Fruit fly (Drosophila melanogaster) whole organism, embryonic: ENCODE measurements around the gene sdt.
A peak's percentile ranks its signal among the peaks of the same experiment; 100 is the strongest.

ENCODE experiments used
- Bdp1 ChIP-seq: fragments of 200-800 bp; sonication (Bioruptor generic); optimal IDR thresholded peaks from 3 replicates; lab custom pipeline; 2016; ENCODE audit warnings: missing biosample characterization, missing genetic modification characterization
- Bteb2 ChIP-seq: fragments of 200-800 bp; sonication (Bioruptor generic); optimal IDR thresholded peaks from 2 replicates; lab custom pipeline; 2016; ENCODE audit warnings: missing biosample characterization, missing genetic modification characterization
- CG10147 ChIP-seq: fragments of 200-800 bp; sonication (Bioruptor generic); optimal IDR thresholded peaks from 2 replicates; lab custom pipeline; 2019; ENCODE audit warnings: missing biosample characterization, mild to moderate bottlenecking, missing genetic modification characterization, moderate library complexity
- CG1024 ChIP-seq: fragments of 200-800 bp; sonication (Bioruptor generic); IDR thresholded peaks from 2 replicates; pipeline ENCODE4 v1.3.6; 2022; ENCODE audit warnings: missing biosample characterization, missing genetic modification characterization
- CG10543 ChIP-seq: fragments of 200-800 bp; sonication (Bioruptor generic); optimal IDR thresholded peaks from 3 replicates; lab custom pipeline; 2017; ENCODE audit warnings: missing biosample characterization, mild to moderate bottlenecking, missing genetic modification characterization, moderate library complexity
- CG10654 ChIP-seq: fragments of 200-800 bp; sonication (Bioruptor generic); optimal IDR thresholded peaks from 2 replicates; lab custom pipeline; 2016; ENCODE audit warnings: missing biosample characterization, missing genetic modification characterization
- CG11504 ChIP-seq: fragments of 200-800 bp; sonication (Bioruptor generic); optimal IDR thresholded peaks from 3 replicates; lab custom pipeline; 2019; ENCODE audit warnings: missing biosample characterization, mild to moderate bottlenecking, missing genetic modification characterization, moderate library complexity
- CG13894 ChIP-seq: fragments of 200-800 bp; sonication (Bioruptor generic); optimal IDR thresholded peaks from 3 replicates; lab custom pipeline; 2018; ENCODE audit warnings: missing biosample characterization, mild to moderate bottlenecking, missing genetic modification characterization, moderate library complexity
- CG14050 ChIP-seq: fragments of 200-800 bp; sonication (Bioruptor generic); IDR thresholded peaks from 3 replicates; pipeline ENCODE4 v1.3.6; 2022; ENCODE audit warnings: missing biosample characterization, missing genetic modification characterization
- CG14860 ChIP-seq: fragments of 200-800 bp; sonication (Bioruptor generic); IDR thresholded peaks from 3 replicates; pipeline ENCODE4 v1.3.6; 2022; ENCODE audit warnings: missing biosample characterization, missing genetic modification characterization; ENCODE audit not compliant: partially characterized antibody
- CG15269 ChIP-seq: fragments of 200-800 bp; sonication (Bioruptor generic); optimal IDR thresholded peaks from 2 replicates; lab custom pipeline; 2018; ENCODE audit warnings: missing biosample characterization, mild to moderate bottlenecking, missing genetic modification characterization, moderate library complexity
- CG16813 ChIP-seq: fragments of 200-800 bp; sonication (Bioruptor generic); IDR thresholded peaks from 3 replicates; pipeline ENCODE4 v1.3.6; 2022; ENCODE audit warnings: missing biosample characterization, missing genetic modification characterization; ENCODE audit not compliant: partially characterized antibody
- CG16863 ChIP-seq: fragments of 200-800 bp; sonication (Bioruptor generic); optimal IDR thresholded peaks from 3 replicates; lab custom pipeline; 2016; ENCODE audit warnings: missing biosample characterization, missing genetic modification characterization
- CG17359 ChIP-seq: fragments of 200-800 bp; sonication (Bioruptor generic); optimal IDR thresholded peaks from 3 replicates; lab custom pipeline; 2018; ENCODE audit warnings: missing biosample characterization, mild to moderate bottlenecking, missing genetic modification characterization, moderate library complexity
- CG2712 ChIP-seq: fragments of 200-800 bp; optimal IDR thresholded peaks from 3 replicates; lab custom pipeline; 2019; ENCODE audit warnings: missing biosample characterization, mild to moderate bottlenecking, missing genetic modification characterization, moderate library complexity
- CG34224 ChIP-seq: fragments of 200-800 bp; sonication (Bioruptor generic); IDR thresholded peaks from 3 replicates; pipeline ENCODE4 v1.3.6; 2022; ENCODE audit warnings: missing biosample characterization, missing genetic modification characterization; ENCODE audit not compliant: partially characterized antibody
- CG42726 ChIP-seq: fragments of 200-800 bp; sonication (Bioruptor generic); IDR thresholded peaks from 2 replicates; pipeline ENCODE4 v1.3.6; 2022; ENCODE audit warnings: missing biosample characterization, missing genetic modification characterization; ENCODE audit not compliant: partially characterized antibody
- CG6175 ChIP-seq: fragments of 200-800 bp; sonication (Bioruptor generic); IDR thresholded peaks from 3 replicates; pipeline ENCODE4 v1.3.6; 2022; ENCODE audit warnings: missing biosample characterization, missing genetic modification characterization
- CG6854 ChIP-seq: fragments of 200-800 bp; sonication (Bioruptor generic); optimal IDR thresholded peaks from 3 replicates; lab custom pipeline; 2017; ENCODE audit warnings: missing biosample characterization, mild to moderate bottlenecking, missing genetic modification characterization
- CG8290 ChIP-seq, 3 experiments: fragments of 200-800 bp; sonication (Bioruptor generic); optimal IDR thresholded peaks; 2 replicates each; lab custom pipeline; 2016 to 2019; ENCODE audit warnings: missing biosample characterization in 3 of 3, missing genetic modification characterization in 3 of 3, mild to moderate bottlenecking in 2 of 3, moderate library complexity in 1 of 3
- CG8478 ChIP-seq: fragments of >200 bp; optimal IDR thresholded peaks from 2 replicates; lab custom pipeline; 2018
- CTCF ChIP-seq: fragments of 200-800 bp; sonication (Bioruptor generic); optimal IDR thresholded peaks from 2 replicates; lab custom pipeline; 2017; ENCODE audit warnings: missing biosample characterization, mild to moderate bottlenecking, missing genetic modification characterization, moderate library complexity
- Chrac-16 ChIP-seq: fragments of 200-800 bp; sonication (Bioruptor generic); optimal IDR thresholded peaks from 3 replicates; lab custom pipeline; 2016; ENCODE audit warnings: missing biosample characterization, missing genetic modification characterization
- CoRest ChIP-seq: fragments of 200-800 bp; sonication (Bioruptor generic); optimal IDR thresholded peaks from 3 replicates; lab custom pipeline; 2018; ENCODE audit warnings: missing biosample characterization, mild to moderate bottlenecking, missing genetic modification characterization, moderate library complexity
- D19B ChIP-seq: fragments of 200-800 bp; sonication (Bioruptor generic); optimal IDR thresholded peaks from 2 replicates; lab custom pipeline; 2017; ENCODE audit warnings: missing biosample characterization, mild to moderate bottlenecking, missing genetic modification characterization
- Dbx ChIP-seq: fragments of 200-800 bp; sonication (Bioruptor generic); IDR thresholded peaks from 3 replicates; pipeline ENCODE4 v1.3.6; 2022; ENCODE audit warnings: missing biosample characterization, missing genetic modification characterization
- Dip2 ChIP-seq: fragments of 200-800 bp; sonication (Bioruptor generic); IDR thresholded peaks from 2 replicates; pipeline ENCODE4 v1.3.6; 2022; ENCODE audit warnings: missing biosample characterization, missing genetic modification characterization
- Eip74EF ChIP-seq, 2 experiments: fragments of 200-800 bp in 1 of 2; fragments of >200 bp in 1 of 2; sonication (Bioruptor generic) in 1 of 2; optimal IDR thresholded peaks; 2 replicates each; lab custom pipeline; 2017 to 2019; ENCODE audit warnings: missing biosample characterization in 2 of 2, missing genetic modification characterization in 2 of 2, mild to moderate bottlenecking in 1 of 2, moderate library complexity in 1 of 2
- Gsc ChIP-seq: fragments of 200-800 bp; sonication (Bioruptor generic); IDR thresholded peaks from 2 replicates; pipeline ENCODE4 v1.3.6; 2022; ENCODE audit warnings: missing biosample characterization, missing genetic modification characterization
- Hr3 ChIP-seq: fragments of 200-800 bp; sonication (Bioruptor generic); optimal IDR thresholded peaks from 3 replicates; lab custom pipeline; 2016; ENCODE audit warnings: missing biosample characterization, missing genetic modification characterization
- Lhr ChIP-seq: fragments of 200-800 bp; sonication (Bioruptor generic); optimal IDR thresholded peaks from 3 replicates; lab custom pipeline; 2017; ENCODE audit warnings: mild to moderate bottlenecking, missing biosample characterization, missing genetic modification reagents, missing genetic modification characterization
- Nf-YC ChIP-seq: fragments of 200-800 bp; optimal IDR thresholded peaks from 3 replicates; lab custom pipeline; 2019; ENCODE audit warnings: missing biosample characterization, mild to moderate bottlenecking, missing genetic modification characterization, moderate library complexity
- Sox100B ChIP-seq: fragments of 200-800 bp; sonication (Bioruptor generic); optimal IDR thresholded peaks from 3 replicates; lab custom pipeline; 2018; ENCODE audit warnings: missing biosample characterization, mild to moderate bottlenecking, missing genetic modification characterization
- bbx ChIP-seq: fragments of 200-800 bp; sonication (Bioruptor generic); IDR thresholded peaks from 2 replicates; pipeline ENCODE4 v1.3.6; 2022; ENCODE audit warnings: missing biosample characterization, missing genetic modification characterization; ENCODE audit not compliant: partially characterized antibody
- bcd ChIP-seq: fragments of 200-800 bp; sonication (Bioruptor generic); optimal IDR thresholded peaks from 2 replicates; lab custom pipeline; 2017; ENCODE audit warnings: missing biosample characterization, mild to moderate bottlenecking, missing genetic modification characterization
- ci ChIP-seq: fragments of 200-800 bp; sonication (Bioruptor generic); IDR thresholded peaks from 3 replicates; pipeline ENCODE4 v1.3.6; 2022; ENCODE audit warnings: missing biosample characterization, missing genetic modification characterization
- dan ChIP-seq: fragments of 200-800 bp; sonication (Bioruptor generic); IDR thresholded peaks from 2 replicates; pipeline ENCODE4 v1.3.6; 2022; ENCODE audit warnings: missing biosample characterization, missing genetic modification characterization
- dmrt11E ChIP-seq: fragments of 200-800 bp; sonication (Bioruptor generic); optimal IDR thresholded peaks from 3 replicates; lab custom pipeline; 2018; ENCODE audit warnings: missing biosample characterization, mild to moderate bottlenecking, missing genetic modification characterization, moderate library complexity
- eyg ChIP-seq: fragments of 200-800 bp; sonication (Bioruptor generic); optimal IDR thresholded peaks from 3 replicates; lab custom pipeline; 2016; ENCODE audit warnings: missing biosample characterization, missing genetic modification characterization
- fd102C ChIP-seq: fragments of 200-800 bp; sonication (Bioruptor generic); optimal IDR thresholded peaks from 2 replicates; lab custom pipeline; 2018; ENCODE audit warnings: missing biosample characterization, mild to moderate bottlenecking, missing genetic modification characterization, moderate library complexity
- fd3F ChIP-seq: fragments of 200-800 bp; sonication (Bioruptor generic); optimal IDR thresholded peaks from 2 replicates; lab custom pipeline; 2018; ENCODE audit warnings: missing biosample characterization, mild to moderate bottlenecking, missing genetic modification characterization, moderate library complexity
- kah ChIP-seq: fragments of 200-800 bp; sonication (Bioruptor generic); optimal IDR thresholded peaks from 2 replicates; lab custom pipeline; 2018; ENCODE audit warnings: missing biosample characterization, mild to moderate bottlenecking, missing genetic modification characterization
- mirr ChIP-seq: fragments of 200-800 bp; sonication (Bioruptor generic); optimal IDR thresholded peaks from 3 replicates; lab custom pipeline; 2018; ENCODE audit warnings: missing biosample characterization, mild to moderate bottlenecking, missing genetic modification characterization
- pfk ChIP-seq: fragments of 200-800 bp; sonication (Bioruptor generic); optimal IDR thresholded peaks from 2 replicates; lab custom pipeline; 2018; ENCODE audit warnings: missing biosample characterization, mild to moderate bottlenecking, missing genetic modification characterization, moderate library complexity
- pzg ChIP-seq: fragments of 200-800 bp; sonication (Bioruptor generic); optimal IDR thresholded peaks from 3 replicates; lab custom pipeline; 2018; ENCODE audit warnings: missing biosample characterization, mild to moderate bottlenecking, missing genetic modification characterization, moderate library complexity
- sens-2 ChIP-seq: fragments of 200-800 bp; sonication (Bioruptor generic); IDR thresholded peaks from 2 replicates; pipeline ENCODE4 v1.3.6; 2022; ENCODE audit warnings: missing biosample characterization, missing genetic modification characterization
- sob ChIP-seq: fragments of 200-800 bp; sonication (Bioruptor generic); IDR thresholded peaks from 2 replicates; pipeline ENCODE4 v1.3.6; 2022; ENCODE audit warnings: missing biosample characterization, missing genetic modification characterization
- sr ChIP-seq: fragments of 200-800 bp; sonication (Bioruptor generic); IDR thresholded peaks from 3 replicates; pipeline ENCODE4 v1.3.6; 2022; ENCODE audit warnings: missing biosample characterization, missing genetic modification characterization
- usp ChIP-seq: fragments of >200 bp; optimal IDR thresholded peaks from 2 replicates; lab custom pipeline; 2017; ENCODE audit warnings: missing biosample characterization, missing genetic modification characterization
- wdn ChIP-seq: fragments of 200-800 bp; sonication (Bioruptor generic); IDR thresholded peaks from 2 replicates; pipeline ENCODE4 v1.3.6; 2022; ENCODE audit warnings: missing biosample characterization, missing genetic modification characterization

sdt gene

DNA sequence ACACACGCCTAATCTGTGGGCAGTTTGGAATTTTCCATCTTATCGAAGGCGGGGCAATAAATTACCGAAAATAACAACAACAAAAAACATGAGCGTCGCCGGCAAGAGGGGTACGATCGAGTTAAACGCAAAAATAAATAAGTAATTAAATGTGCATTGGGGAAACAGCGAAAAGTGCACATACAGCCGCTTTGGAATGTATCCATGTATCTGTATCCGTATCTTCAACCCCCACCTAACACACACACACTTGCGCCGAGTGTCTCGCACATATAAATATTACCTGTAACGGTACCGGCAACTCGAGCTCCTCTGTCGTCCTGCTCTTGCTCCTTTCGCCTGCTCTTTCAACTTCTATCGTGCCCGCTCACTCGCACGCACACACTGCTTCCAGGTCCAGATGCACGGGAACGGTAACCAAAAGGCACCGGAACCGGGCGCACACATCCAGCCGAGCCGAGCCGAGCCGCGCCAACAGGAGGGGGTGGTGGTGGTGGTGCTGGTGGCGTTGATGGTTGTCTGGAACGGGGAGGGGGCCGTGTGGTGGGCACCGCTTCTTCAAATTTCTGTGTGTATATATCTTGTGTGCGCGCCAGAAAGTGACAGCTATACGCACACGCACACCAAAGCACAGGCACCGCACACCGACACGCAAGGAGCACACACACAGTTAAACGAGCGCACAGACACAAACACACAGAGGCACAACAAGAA, 36.8 kb upstream of the sdt start (continued):
- no peak for TF ChIP-seq CG10147 (GFP tag; lab: Kevin White, UChicago)
- TF ChIP-seq Bdp1 (GFP tag; lab: Kevin White, UChicago) = no peak
- TF ChIP-seq sens-2 = no peak
- peak; percentile 22 for TF ChIP-seq CG16863 (GFP tag; lab: Kevin White, UChicago)
- no peak for TF ChIP-seq D19B
- no peak for TF ChIP-seq Chrac-16 (GFP tag; lab: Kevin White, UChicago)
- no peak for TF ChIP-seq eyg (GFP tag; lab: Kevin White, UChicago)
- TF ChIP-seq bbx (GFP tag; lab: Robert Waterston, UW) = no peak
- TF ChIP-seq CoRest (tag; lab: Kevin White, UChicago) = no peak
- TF ChIP-seq CG34224 (GFP tag; lab: Robert Waterston, UW) = no peak
- no peak for TF ChIP-seq fd102C (GFP tag; lab: Kevin White, UChicago)
- no peak for TF ChIP-seq CTCF (GFP tag; lab: Kevin White, UChicago)
- TF ChIP-seq dan = no peak
- no peak for TF ChIP-seq fd3F (GFP tag; lab: Kevin White, UChicago)
- no peak for TF ChIP-seq CG1024 (GFP tag; lab: Robert Waterston, UW)
- peak; percentile 23 for TF ChIP-seq CG2712 (tag; lab: Kevin White, UChicago)
- TF ChIP-seq CG17359 (tag; lab: Kevin White, UChicago) = no peak
- no peak for TF ChIP-seq Dip2
- no peak for TF ChIP-seq Eip74EF (GFP tag; optimal IDR thresholded peaks at IDR 0.05; lab: Kevin White, UChicago)
- no peak for TF ChIP-seq Bteb2 (GFP tag; lab: Kevin White, UChicago)
- no peak for TF ChIP-seq pzg (GFP tag; lab: Kevin White, UChicago)
- TF ChIP-seq Lhr (GFP tag; lab: Kevin White, UChicago) = no peak
- TF ChIP-seq CG16813 = no peak
- peak; percentile 13 for TF ChIP-seq pfk
- peak; percentile 9 for TF ChIP-seq Sox100B (GFP tag; lab: Kevin White, UChicago)
- peak; percentile 84 for TF ChIP-seq CG8478
- no peak for TF ChIP-seq sr (GFP tag; lab: Robert Waterston, UW)
- TF ChIP-seq Gsc (GFP tag; lab: Robert Waterston, UW) = no peak
- TF ChIP-seq CG15269 (tag; lab: Kevin White, UChicago) = peak; percentile 3
- TF ChIP-seq dmrt11E (tag; lab: Kevin White, UChicago) = no peak
- TF ChIP-seq CG42726 = no peak
- no peak for TF ChIP-seq CG14050 (GFP tag; lab: Robert Waterston, UW)
- TF ChIP-seq CG10654 (GFP tag; lab: Kevin White, UChicago) = no peak
- no peak; the same call in 2 of the 3 replicates for TF ChIP-seq Dbx (GFP tag; lab: Robert Waterston, UW)
- TF ChIP-seq CG14860 (GFP tag; lab: Robert Waterston, UW) = no peak
- TF ChIP-seq CG8290 (GFP tag; optimal IDR thresholded peaks at IDR 0.05; lab: Kevin White, UChicago) = no peak
- TF ChIP-seq CG8290 (tag; optimal IDR thresholded peaks at IDR 0.05; lab: Kevin White, UChicago) = peak in 1 of 2 experiments; percentile 33
- TF ChIP-seq CG11504 = peak; percentile 24
- no peak for TF ChIP-seq usp (GFP tag; lab: Kevin White, UChicago)
- peak; percentile 3 for TF ChIP-seq mirr (GFP tag; lab: Kevin White, UChicago)
- no peak for TF ChIP-seq Hr3 (GFP tag; lab: Kevin White, UChicago)
- TF ChIP-seq ci (GFP tag; lab: Robert Waterston, UW) = 0 out of 3 replicates have a peak, but pooled peaks have one; percentile 48
- no peak for TF ChIP-seq CG13894 (tag; lab: Kevin White, UChicago)
- TF ChIP-seq CG6854 (GFP tag; lab: Kevin White, UChicago) = no peak
- TF ChIP-seq CG10543 (GFP tag; lab: Kevin White, UChicago) = peak; percentile 87
- no peak for TF ChIP-seq CG6175 (GFP tag; lab: Robert Waterston, UW)
- no peak for TF ChIP-seq wdn (GFP tag; lab: Robert Waterston, UW)
- TF ChIP-seq bcd (GFP tag; lab: Kevin White, UChicago) = peak; percentile 31
- no peak for TF ChIP-seq sob (GFP tag; lab: Robert Waterston, UW)
- TF ChIP-seq Nf-YC (tag; lab: Kevin White, UChicago) = peak; percentile 30
- peak; percentile 9 for TF ChIP-seq kah (GFP tag; lab: Kevin White, UChicago)
